Worm (Caenorhabditis elegans): ENCODE data around the gene dhs-21.
A peak's percentile ranks its signal among the peaks of the same experiment; 100 is the strongest.

dhs-21 gene

DNA sequence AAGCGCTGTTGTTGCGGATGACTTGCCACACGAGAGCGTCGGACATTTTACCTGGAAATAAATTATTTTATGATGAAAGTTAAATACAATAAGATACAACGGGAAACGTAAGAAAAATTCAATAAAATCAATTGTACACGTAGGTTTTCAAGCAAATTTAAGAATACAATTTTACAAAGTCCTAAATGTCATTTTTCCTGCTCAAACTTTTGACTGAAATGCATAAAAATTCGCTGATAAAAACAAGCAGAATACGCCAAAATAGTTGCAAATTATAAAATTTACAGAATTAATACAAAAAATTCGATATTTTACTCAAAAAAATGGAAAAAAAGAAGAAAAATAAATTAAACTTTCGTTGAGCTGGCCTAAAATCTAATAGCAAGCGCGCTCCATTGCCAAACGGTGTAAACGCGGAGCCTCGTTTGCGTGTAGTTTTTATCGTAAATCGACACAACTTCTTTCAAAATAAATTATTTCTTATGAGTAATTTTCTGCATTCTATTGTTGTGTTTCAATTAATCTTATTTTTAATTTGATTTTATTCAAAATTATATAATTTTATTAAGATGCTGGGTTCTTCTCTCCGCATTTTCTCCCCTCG lies 5.3 kb downstream of the dhs-21 start, which contains the start of the genes rpl-28 and mrpl-49 (continued):
- peak; percentile 99 for TF ChIP-seq T20F7.1 (GFP tag; optimal IDR thresholded peaks at IDR 0.05)
- TF ChIP-seq egl-43 (GFP tag; IDR thresholded peaks at IDR 0.05), result no peak
- TF ChIP-seq nhr-48 (tag; optimal IDR thresholded peaks at IDR 0.05), result no peak
- no peak for TF ChIP-seq nhr-41 (GFP tag; IDR thresholded peaks at IDR 0.05)

ce11 chrV:12727104-12727637 lies 6.3 kb downstream of the dhs-21 start, which contains the start of gene R11D1.13:
R11D1.13 (plus strand) TSS chrV:12727154.
- TF ChIP-seq lin-38 (GFP tag; IDR thresholded peaks at IDR 0.05) (peak; percentile 36; the same call in 1 of the 2 replicates), daf-19 (GFP tag; conservative IDR thresholded peaks at IDR 0.05) (0 out of 2 replicates have a peak, but pooled peaks have one; percentile 46), Y48G9A.11 (GFP tag; IDR thresholded peaks at IDR 0.05) (peak; percentile 31; the same call in 1 of the 2 replicates), F37D6.2 (tag; optimal IDR thresholded peaks at IDR 0.05) (no peak)

ce11 chrV:12725893-12726292 lies 7.6 kb downstream of the dhs-21 start, which contains the start of gene R11D1.12:
R11D1.12 (minus strand) TSS chrV:12725993.
- no peak for TF ChIP-seq lin-29 (GFP tag; IDR thresholded peaks at IDR 0.05)
- TF ChIP-seq snpc-4 (tag; optimal IDR thresholded peaks at IDR 0.05), result no peak
- TF ChIP-seq set-16 (GFP tag; IDR thresholded peaks at IDR 0.05), result no peak
- no peak for TF ChIP-seq dmd-9 (GFP tag; IDR thresholded peaks at IDR 0.05)
- TF ChIP-seq ceh-20 (GFP tag; IDR thresholded peaks at IDR 0.05), result no peak
- TF ChIP-seq egl-27 (tag; optimal IDR thresholded peaks at IDR 0.05), result no peak
- TF ChIP-seq ZK337.2 (GFP tag; IDR thresholded peaks at IDR 0.05), result no peak
- no peak for TF ChIP-seq lin-13 (GFP tag; optimal IDR thresholded peaks at IDR 0.05)
- TF ChIP-seq mep-1 (tag; optimal IDR thresholded peaks at IDR 0.05), result no peak
- TF ChIP-seq hmg-1.1 (GFP tag; IDR thresholded peaks at IDR 0.05), result no peak
- TF ChIP-seq fkh-10 (GFP tag; optimal IDR thresholded peaks at IDR 0.05), result no peak
- no peak for TF ChIP-seq lin-39 (tag; optimal IDR thresholded peaks at IDR 0.05)
- TF ChIP-seq nhr-48 (tag; optimal IDR thresholded peaks at IDR 0.05), result no peak
- TF ChIP-seq lim-7 (GFP tag; IDR thresholded peaks at IDR 0.05), result no peak
- no peak for TF ChIP-seq dmd-6 (GFP tag; IDR thresholded peaks at IDR 0.05)
- no peak for TF ChIP-seq F44E2.7 (GFP tag; IDR thresholded peaks at IDR 0.05)
- no peak for TF ChIP-seq mes-2 (tag; optimal IDR thresholded peaks at IDR 0.05; ENCODE audit: poor library complexity, severe bottlenecking)
- TF ChIP-seq php-3 (GFP tag; IDR thresholded peaks at IDR 0.05), result no peak
- no peak for TF ChIP-seq zfp-3 (GFP tag; conservative IDR thresholded peaks at IDR 0.05)

ce11 chrV:12719713-12720112 lies 13.7 kb downstream of the dhs-21 start, which contains the start of gene R11D1.7:
R11D1.7 (plus strand) TSS chrV:12720013.
- no peak for TF ChIP-seq ama-1 (optimal IDR thresholded peaks at IDR 0.05)
- no peak for TF ChIP-seq ztf-7 (tag; optimal IDR thresholded peaks at IDR 0.05)

- no peak for TF ChIP-seq rbr-2 (tag; optimal IDR thresholded peaks at IDR 0.05)
- TF ChIP-seq aha-1 (tag), result peak; percentile 56
These were observed 14.8 kb downstream of the dhs-21 start, which contains the start of gene str-181 for ce11 chrV:12718622-12719021. str-181 (minus strand) TSS chrV:12718722.

DNA sequence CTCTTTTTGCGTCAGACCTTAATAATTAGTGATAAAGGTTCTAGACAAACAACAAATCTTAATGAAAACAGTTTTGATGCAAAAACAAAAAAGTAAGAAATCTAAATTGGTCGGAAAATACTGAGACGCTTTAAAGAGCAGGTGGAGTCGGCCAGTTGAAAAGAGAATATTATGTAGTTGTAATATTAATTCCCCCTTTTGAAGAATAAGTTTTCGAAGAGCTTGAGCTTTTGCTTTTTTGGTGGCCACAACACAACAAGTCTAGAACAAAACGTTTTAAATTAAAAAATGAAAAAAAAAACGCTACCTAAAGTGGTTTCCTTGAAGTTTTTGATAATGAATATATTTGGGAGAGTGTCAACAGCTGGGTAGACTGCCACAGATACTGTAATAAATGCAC lies 17.0 kb downstream of the dhs-21 start, which contains the start of gene str-178:
TSS of gene str-178 (minus strand) at position 101 of the 400 bp plus-strand sequence.
- no peak for TF ChIP-seq aly-2 (tag; optimal IDR thresholded peaks at IDR 0.05)
- TF ChIP-seq daf-8 (GFP tag; IDR thresholded peaks at IDR 0.05), result no peak
- no peak for TF ChIP-seq D1046.2 (GFP tag; IDR thresholded peaks at IDR 0.05)
- TF ChIP-seq ceh-28 (tag; optimal IDR thresholded peaks at IDR 0.05), result no peak
- no peak for TF ChIP-seq set-16 (GFP tag; IDR thresholded peaks at IDR 0.05)
- no peak for TF ChIP-seq mes-2 (tag; optimal IDR thresholded peaks at IDR 0.05; ENCODE audit: poor library complexity, severe bottlenecking)
- TF ChIP-seq hmg-1.1 (GFP tag; IDR thresholded peaks at IDR 0.05), result no peak
- TF ChIP-seq dmd-8 (GFP tag; IDR thresholded peaks at IDR 0.05), result no peak
- no peak for TF ChIP-seq mdl-1 (tag; optimal IDR thresholded peaks at IDR 0.05)
- TF ChIP-seq dmd-9 (GFP tag; IDR thresholded peaks at IDR 0.05), result no peak
- no peak for TF ChIP-seq dve-1 (tag; optimal IDR thresholded peaks at IDR 0.05; ENCODE audit: insufficient read depth)
- TF ChIP-seq unc-39 (tag; optimal IDR thresholded peaks at IDR 0.05), result no peak
- TF ChIP-seq tra-1 (GFP tag; IDR thresholded peaks at IDR 0.05), result no peak
- no peak for TF ChIP-seq fkh-10 (GFP tag; optimal IDR thresholded peaks at IDR 0.05)
- TF ChIP-seq nhr-6 (tag; optimal IDR thresholded peaks at IDR 0.05), result no peak

Data from whole organism, L4 larva.